Worm (Caenorhabditis elegans) whole organism, L1 larva: Measurements from ENCODE around the gene F54E4.4.

ENCODE experiments used
- F16B12.6 ChIP-seq: fragments of 150-350 bp; optimal IDR thresholded peaks from 2 replicates; lab custom pipeline; 2014; ENCODE audit warnings: missing biosample characterization, missing genetic modification characterization
- aha-1 ChIP-seq: fragments of 150-350 bp; optimal IDR thresholded peaks from 2 replicates; lab custom pipeline; 2014; ENCODE audit warnings: missing biosample characterization, missing genetic modification characterization
- alr-1 ChIP-seq: fragments of 200-800 bp; sonication (Bioruptor generic); optimal IDR thresholded peaks from 2 replicates; lab custom pipeline; 2018; ENCODE audit warnings: borderline replicate concordance, mild to moderate bottlenecking, missing genetic modification characterization, missing compliant biosample characterization
- ama-1 ChIP-seq: fragments of 150-350 bp; optimal IDR thresholded peaks from 2 replicates; lab custom pipeline; 2014
- fos-1 ChIP-seq: fragments of 150-350 bp; optimal IDR thresholded peaks from 2 replicates; lab custom pipeline; 2014; ENCODE audit warnings: missing biosample characterization, missing genetic modification characterization
- lsy-2 ChIP-seq, 2 experiments: fragments of 150-350 bp; optimal IDR thresholded peaks; 2 replicates each; lab custom pipeline; 2014; ENCODE audit warnings: missing biosample characterization in 2 of 2, missing genetic modification characterization in 2 of 2
- nhr-237 ChIP-seq: fragments of 150-350 bp; optimal IDR thresholded peaks from 2 replicates; lab custom pipeline; 2014; ENCODE audit warnings: missing biosample characterization, missing genetic modification characterization
- pax-3 ChIP-seq: fragments of 200-800 bp; sonication (Bioruptor generic); optimal IDR thresholded peaks from 2 replicates; lab custom pipeline; 2018; ENCODE audit warnings: mild to moderate bottlenecking, missing genetic modification characterization, moderate library complexity, missing compliant biosample characterization
- pqm-1 ChIP-seq: sonication (generic microtip); optimal IDR thresholded peaks from 3 replicates; lab custom pipeline; 2017; ENCODE audit warnings: missing biosample characterization, missing genetic modification characterization
- skn-1 ChIP-seq: fragments of 150-350 bp; optimal IDR thresholded peaks from 2 replicates; lab custom pipeline; 2014; ENCODE audit warnings: missing biosample characterization, missing genetic modification characterization
- unc-62 ChIP-seq: fragments of 150-350 bp; optimal IDR thresholded peaks from 2 replicates; lab custom pipeline; 2014; ENCODE audit warnings: missing biosample characterization, missing genetic modification reagents, missing genetic modification characterization
- zip-4 ChIP-seq: fragments of 200-800 bp; sonication (Bioruptor generic); optimal IDR thresholded peaks from 2 replicates; lab custom pipeline; 2018; ENCODE audit warnings: mild to moderate bottlenecking, missing genetic modification characterization, moderate library complexity, missing compliant biosample characterization

DNA sequence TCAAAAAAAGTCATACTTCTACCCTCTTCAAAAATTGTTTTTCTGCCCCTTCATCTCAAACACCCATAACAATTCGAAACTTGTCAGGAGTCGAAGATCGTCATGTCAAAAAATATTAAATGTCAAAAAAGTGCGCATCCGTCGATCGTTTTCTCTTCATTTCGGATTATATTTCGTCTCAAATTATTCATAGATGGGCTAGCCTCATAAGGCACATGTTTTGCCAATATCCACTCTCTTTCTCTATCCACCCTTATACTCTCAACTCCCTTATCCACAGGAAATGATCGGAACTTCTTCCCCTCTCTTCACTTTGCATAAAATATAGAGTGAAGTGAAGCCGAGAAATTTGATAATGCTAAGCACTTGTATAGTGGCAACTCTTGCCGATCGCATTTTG is 11.6 kb downstream of the F54E4.4 start:
- no peak for TF ChIP-seq alr-1 (tag; lab: Kevin White, UChicago)
- no peak for TF ChIP-seq aha-1 (tag; lab: Kevin White, UChicago)
- TF ChIP-seq pqm-1 (tag; lab: Kevin White, UChicago), result no peak
- TF ChIP-seq ama-1, result no peak
- no peak for TF ChIP-seq pax-3 (tag; lab: Kevin White, UChicago)
- no peak for TF ChIP-seq fos-1 (tag; lab: Kevin White, UChicago)
- no peak for TF ChIP-seq skn-1 (tag; lab: Kevin White, UChicago)
- TF ChIP-seq lsy-2 (tag; optimal IDR thresholded peaks at IDR 0.05; lab: Kevin White, UChicago), result no peak
- TF ChIP-seq unc-62 (GFP tag; lab: Kevin White, UChicago), result no peak
- TF ChIP-seq F16B12.6 (tag; lab: Kevin White, UChicago), result no peak
- TF ChIP-seq nhr-237, result no peak
- TF ChIP-seq zip-4 (GFP tag; lab: Kevin White, UChicago), result no peak
